Fruit fly (Drosophila melanogaster) whole organism, pupa: ENCODE results near the gene Gclm.

Source experiments
- CG12605 ChIP-seq: fragments of 200-800 bp; sonication (Bioruptor generic); IDR thresholded peaks from 2 replicates; pipeline ENCODE4 v1.3.6; 2022; ENCODE audit warnings: missing biosample characterization, missing genetic modification characterization
- CG13204 ChIP-seq: fragments of 200-800 bp; sonication (Bioruptor generic); optimal IDR thresholded peaks from 2 replicates; lab custom pipeline; 2018; ENCODE audit warnings: missing biosample characterization, mild to moderate bottlenecking, missing genetic modification characterization, moderate library complexity
- CG17806 ChIP-seq: fragments of 200-800 bp; sonication (Bioruptor generic); optimal IDR thresholded peaks from 2 replicates; lab custom pipeline; 2018; ENCODE audit warnings: missing biosample characterization, mild to moderate bottlenecking, missing genetic modification characterization, moderate library complexity
- Ets98B ChIP-seq: fragments of 200-800 bp; sonication (Bioruptor generic); IDR thresholded peaks from 2 replicates; pipeline ENCODE4 v1.3.6; 2022; ENCODE audit warnings: missing biosample characterization, missing genetic modification characterization

- TF ChIP-seq CG17806 (tag; lab: Kevin White, UChicago) (peak; percentile 11), Ets98B (GFP tag; lab: Robert Waterston, UW) (peak; percentile 15; the same call in 1 of the 2 replicates), CG12605 (GFP tag; lab: Robert Waterston, UW) (no peak), CG13204 (no peak)
Observed at dm6 chr3R:22668622-22669021, 17.7 kb downstream of the Gclm start.
